Worm (Caenorhabditis elegans): ENCODE measurements around the gene rps-4.
A peak's percentile ranks its signal among the peaks of the same experiment; 100 is the strongest.

The rps-4 gene

DNA sequence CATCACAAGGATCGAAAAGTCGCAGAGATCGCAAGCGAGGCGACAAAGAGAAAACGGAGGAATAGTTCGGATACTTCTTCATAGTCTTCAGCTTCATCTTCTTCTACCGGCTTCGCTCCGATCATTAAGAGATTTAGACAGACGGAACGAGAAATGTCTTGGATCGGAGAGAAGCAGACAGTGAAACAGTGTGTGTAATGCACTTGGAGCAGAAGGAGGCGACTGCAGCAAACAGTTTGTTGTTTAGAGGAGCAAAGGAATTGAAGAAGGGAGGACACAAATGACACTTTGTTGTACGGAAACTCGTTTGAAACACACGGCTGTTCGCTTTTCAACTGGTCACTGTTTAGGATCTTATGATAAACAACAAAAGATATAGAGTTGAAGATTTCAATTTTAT lies 14.9 kb upstream of the rps-4 start:
- TF ChIP-seq hlh-1 (tag; optimal IDR thresholded peaks at IDR 0.05) (peak; percentile 97), tbx-8 (GFP tag; optimal IDR thresholded peaks at IDR 0.05) (no peak), mep-1 (tag; optimal IDR thresholded peaks at IDR 0.05) (peak; percentile 15), unc-39 (tag; optimal IDR thresholded peaks at IDR 0.05) (no peak), unc-62 (GFP tag; optimal IDR thresholded peaks at IDR 0.05) (peak; percentile 37), pha-4 (tag; optimal IDR thresholded peaks at IDR 0.05) (peak; percentile 65), unc-120 (tag; optimal IDR thresholded peaks at IDR 0.05; ENCODE audit: poor library complexity, severe bottlenecking) (peak; percentile 32)

DNA sequence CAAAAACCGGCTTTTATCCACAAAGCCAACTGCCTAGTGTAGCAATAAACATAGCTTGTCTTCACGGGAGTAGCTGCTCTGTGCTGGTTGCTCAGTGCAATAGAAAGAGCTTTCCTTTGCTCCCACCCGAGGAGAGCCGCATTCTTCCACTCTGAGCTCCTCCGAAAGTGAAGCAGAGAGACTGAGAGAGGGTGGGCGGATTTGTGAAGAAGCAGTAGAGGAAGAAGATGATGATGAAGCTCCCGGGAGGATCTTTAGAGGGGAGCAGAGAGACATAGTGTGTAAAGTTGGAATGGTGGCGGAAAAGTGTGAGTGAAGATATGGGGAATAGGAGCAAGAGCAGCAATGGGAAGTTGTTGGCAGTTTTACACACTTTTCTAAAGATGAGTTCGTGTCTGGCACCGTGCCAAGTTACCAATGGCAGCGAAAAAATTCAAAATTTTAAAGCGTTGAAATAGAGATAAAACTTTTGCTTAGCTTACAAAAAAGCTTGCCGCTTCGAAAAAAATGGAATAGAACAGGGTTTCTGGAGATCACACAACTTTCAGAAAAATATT lies 14.1 kb upstream of the rps-4 start, which contains the start of gene ZC477.4:
TSS of gene ZC477.4 (minus strand) at position 276 of the 557 bp plus-strand sequence.
- TF ChIP-seq M03D4.4 (tag; optimal IDR thresholded peaks at IDR 0.05), result peak; percentile 31
- peak; percentile 30 for TF ChIP-seq unc-62 (GFP tag; optimal IDR thresholded peaks at IDR 0.05)
- TF ChIP-seq lin-32 (GFP tag; optimal IDR thresholded peaks at IDR 0.05), result no peak
- peak; percentile 95 for TF ChIP-seq unc-120 (tag; optimal IDR thresholded peaks at IDR 0.05; ENCODE audit: poor library complexity, severe bottlenecking)
- TF ChIP-seq pha-4 (tag; optimal IDR thresholded peaks at IDR 0.05), result no peak
- peak; percentile 89 for TF ChIP-seq hlh-1 (tag; optimal IDR thresholded peaks at IDR 0.05)
- no peak for TF ChIP-seq nhr-28 (tag; optimal IDR thresholded peaks at IDR 0.05)
- TF ChIP-seq ceh-43 (GFP tag; optimal IDR thresholded peaks at IDR 0.05), result no peak

DNA sequence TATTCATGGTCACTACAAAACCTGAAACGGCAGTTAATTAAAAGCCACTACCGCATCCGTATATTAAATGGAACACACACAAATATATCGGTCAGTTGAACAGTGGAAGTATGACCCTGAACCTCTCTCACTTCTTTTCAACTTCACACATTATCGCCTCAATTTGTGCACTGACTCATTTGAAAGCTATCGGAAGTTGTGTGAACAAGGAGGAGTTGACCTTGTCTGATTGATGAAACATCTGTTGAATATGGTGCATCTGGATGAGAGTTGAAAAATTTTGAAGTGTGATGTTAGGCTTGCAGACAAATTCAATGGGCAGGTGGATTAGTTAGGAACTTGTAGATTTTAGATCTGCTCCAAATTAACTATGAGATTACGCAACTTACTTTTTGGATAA lies 13.0 kb upstream of the rps-4 start:
- TF ChIP-seq bed-3 (GFP tag; optimal IDR thresholded peaks at IDR 0.05), result no peak
- TF ChIP-seq flh-1 (GFP tag; optimal IDR thresholded peaks at IDR 0.05), result no peak
- no peak for TF ChIP-seq hlh-1 (tag; optimal IDR thresholded peaks at IDR 0.05)
- TF ChIP-seq ham-2 (GFP tag; optimal IDR thresholded peaks at IDR 0.05), result no peak
- TF ChIP-seq zip-8 (tag; optimal IDR thresholded peaks at IDR 0.05), result no peak
- no peak for TF ChIP-seq ztf-11 (tag; optimal IDR thresholded peaks at IDR 0.05)
- no peak for TF ChIP-seq nhr-28 (tag; optimal IDR thresholded peaks at IDR 0.05)
- TF ChIP-seq drap-1 (GFP tag; optimal IDR thresholded peaks at IDR 0.05), result no peak
- TF ChIP-seq nhr-2 (tag; optimal IDR thresholded peaks at IDR 0.05), result no peak
- no peak for TF ChIP-seq unc-120 (tag; optimal IDR thresholded peaks at IDR 0.05; ENCODE audit: poor library complexity, severe bottlenecking)
- TF ChIP-seq M03D4.4 (tag; optimal IDR thresholded peaks at IDR 0.05), result no peak
- no peak for TF ChIP-seq unc-39 (tag; optimal IDR thresholded peaks at IDR 0.05)
- TF ChIP-seq lin-13 (tag; optimal IDR thresholded peaks at IDR 0.05), result no peak
- no peak for TF ChIP-seq unc-62 (GFP tag; optimal IDR thresholded peaks at IDR 0.05)
- TF ChIP-seq nhr-12 (tag; optimal IDR thresholded peaks at IDR 0.05), result no peak
- TF ChIP-seq mep-1 (tag; optimal IDR thresholded peaks at IDR 0.05), result no peak
- no peak for TF ChIP-seq ceh-39 (tag; optimal IDR thresholded peaks at IDR 0.05)
- TF ChIP-seq ceh-43 (GFP tag; optimal IDR thresholded peaks at IDR 0.05), result no peak
- no peak for TF ChIP-seq ceh-83 (GFP tag; optimal IDR thresholded peaks at IDR 0.05)
- TF ChIP-seq pha-4 (tag; optimal IDR thresholded peaks at IDR 0.05), result no peak

DNA sequence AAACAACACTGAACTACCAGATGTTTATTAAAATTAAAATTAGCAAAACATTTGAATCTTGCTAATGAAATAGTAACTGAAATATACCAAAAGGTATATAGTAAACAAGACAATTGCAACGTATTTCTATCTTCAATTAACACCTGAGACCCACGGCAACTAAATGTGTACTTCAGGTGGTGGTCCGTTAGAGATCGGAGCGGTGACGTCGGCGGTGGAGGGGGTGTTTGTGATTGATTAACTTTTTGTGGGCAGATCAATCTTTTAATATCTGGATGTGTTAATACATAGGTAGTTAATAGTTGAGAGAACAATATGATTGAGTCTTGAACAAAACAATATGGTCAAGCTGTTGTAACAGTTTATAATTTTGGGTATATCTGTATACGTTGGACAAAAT lies 11.6 kb upstream of the rps-4 start:
- TF ChIP-seq unc-39 (tag; optimal IDR thresholded peaks at IDR 0.05), result no peak
- peak; percentile 5 for TF ChIP-seq unc-62 (GFP tag; optimal IDR thresholded peaks at IDR 0.05)
- no peak for TF ChIP-seq mab-5 (tag; optimal IDR thresholded peaks at IDR 0.05)

DNA sequence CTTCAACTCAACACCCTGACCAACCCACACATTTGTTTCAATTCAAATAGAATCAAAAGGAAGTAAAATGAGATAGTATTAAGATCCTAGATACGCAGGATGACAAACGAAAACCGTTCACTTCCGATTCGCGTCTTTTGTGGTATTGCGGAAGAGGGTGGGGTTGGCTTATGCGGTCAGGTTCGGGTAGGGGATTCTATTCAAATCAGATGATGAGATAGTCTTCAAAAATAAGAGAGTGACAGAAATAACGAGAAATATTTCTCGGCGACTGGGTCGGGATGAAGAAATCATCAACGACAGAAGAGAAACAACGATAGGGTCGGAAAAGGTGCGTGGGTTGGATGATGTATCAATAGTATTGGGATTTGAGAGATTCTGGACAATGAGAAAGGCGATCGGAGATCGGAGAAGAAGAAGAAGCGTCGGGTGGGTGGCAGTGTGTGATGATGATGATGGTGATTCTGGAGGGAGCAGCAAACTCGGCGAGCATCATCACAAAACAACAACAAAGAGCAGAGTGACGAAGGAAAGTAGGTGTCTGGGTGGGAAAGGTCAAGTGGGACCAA lies 11.0 kb upstream of the rps-4 start:
- TF ChIP-seq M03D4.4 (tag; optimal IDR thresholded peaks at IDR 0.05) (no peak), blmp-1 (tag; optimal IDR thresholded peaks at IDR 0.05) (peak; percentile 54), unc-62 (GFP tag; optimal IDR thresholded peaks at IDR 0.05) (peak; percentile 38), sptf-1 (tag; optimal IDR thresholded peaks at IDR 0.05) (no peak), elt-3 (tag; optimal IDR thresholded peaks at IDR 0.05) (no peak), lin-32 (GFP tag; optimal IDR thresholded peaks at IDR 0.05) (no peak), bed-3 (GFP tag; optimal IDR thresholded peaks at IDR 0.05) (no peak), lin-13 (tag; optimal IDR thresholded peaks at IDR 0.05) (no peak), drap-1 (GFP tag; optimal IDR thresholded peaks at IDR 0.05) (no peak), flh-1 (GFP tag; optimal IDR thresholded peaks at IDR 0.05) (no peak), ceh-43 (GFP tag; optimal IDR thresholded peaks at IDR 0.05) (no peak), ham-2 (GFP tag; optimal IDR thresholded peaks at IDR 0.05) (peak; percentile 75), hlh-1 (tag; optimal IDR thresholded peaks at IDR 0.05) (peak; percentile 17), snpc-4 (tag; optimal IDR thresholded peaks at IDR 0.05) (no peak), unc-120 (tag; optimal IDR thresholded peaks at IDR 0.05; ENCODE audit: poor library complexity, severe bottlenecking) (peak; percentile 85), nhr-237 (tag; optimal IDR thresholded peaks at IDR 0.05) (no peak), nhr-2 (tag; optimal IDR thresholded peaks at IDR 0.05) (no peak), zip-8 (tag; optimal IDR thresholded peaks at IDR 0.05) (no peak), ceh-39 (tag; optimal IDR thresholded peaks at IDR 0.05) (no peak), tbx-8 (GFP tag; optimal IDR thresholded peaks at IDR 0.05) (no peak), mep-1 (tag; optimal IDR thresholded peaks at IDR 0.05) (no peak)

Data from whole organism, mixed stage, embryonic.